Worm (Caenorhabditis elegans): ENCODE results near the gene npp-5.

The npp-5 gene

ce11 chrII:11600711-11601110 is 1.1 kb upstream of the npp-5 start, which contains the start of gene F07A11.4:
Gene F07A11.4, plus strand, starts transcription at chrII:11601011.
- peak; percentile 12 for TF ChIP-seq unc-55 (GFP tag; optimal IDR thresholded peaks at IDR 0.05)
- TF ChIP-seq mab-5 (tag; optimal IDR thresholded peaks at IDR 0.05) = no peak

ce11 chrII:11596157-11596740 is 3.4 kb downstream of the npp-5 start:
- TF ChIP-seq sma-3 (GFP tag; optimal IDR thresholded peaks at IDR 0.05) (peak; percentile 59), dmd-4 (tag; optimal IDR thresholded peaks at IDR 0.05) (no peak), blmp-1 (tag; optimal IDR thresholded peaks at IDR 0.05; ENCODE audit: insufficient read depth) (no peak), lin-11 (tag; optimal IDR thresholded peaks at IDR 0.05) (no peak), ztf-4 (tag; optimal IDR thresholded peaks at IDR 0.05) (no peak), F13H6.1 (tag; optimal IDR thresholded peaks at IDR 0.05) (no peak), sma-9 (GFP tag; optimal IDR thresholded peaks at IDR 0.05) (peak; percentile 77), sma-9 (tag; optimal IDR thresholded peaks at IDR 0.05) (no peak), snpc-4 (tag; optimal IDR thresholded peaks at IDR 0.05) (no peak), lsy-2 (tag; optimal IDR thresholded peaks at IDR 0.05) (peak in 1 of 2 experiments; percentile 8), sem-4 (tag; optimal IDR thresholded peaks at IDR 0.05) (no peak), lin-13 (GFP tag; optimal IDR thresholded peaks at IDR 0.05) (no peak), skn-1 (tag; optimal IDR thresholded peaks at IDR 0.05) (no peak), ZK546.5 (tag; optimal IDR thresholded peaks at IDR 0.05) (no peak), nhr-25 (tag; optimal IDR thresholded peaks at IDR 0.05) (no peak), nhr-237 (tag; optimal IDR thresholded peaks at IDR 0.05) (no peak), elt-1 (tag; optimal IDR thresholded peaks at IDR 0.05) (no peak), Y55F3AM.14 (GFP tag; optimal IDR thresholded peaks at IDR 0.05) (no peak)

ce11 chrII:11595368-11595996 is 4.1 kb downstream of the npp-5 start, which contains the start of gene gfat-1:
Gene gfat-1, minus strand, starts transcription at chrII:11595418.
- TF ChIP-seq C34F6.9 (tag; optimal IDR thresholded peaks at IDR 0.05) (peak; percentile 45), nhr-129 (tag; optimal IDR thresholded peaks at IDR 0.05) (peak; percentile 16), lin-11 (tag; optimal IDR thresholded peaks at IDR 0.05) (no peak), unc-55 (GFP tag; optimal IDR thresholded peaks at IDR 0.05) (peak; percentile 30), mdl-1 (tag; optimal IDR thresholded peaks at IDR 0.05) (peak; percentile 81 to 88)

- no peak for TF ChIP-seq skn-1 (tag; optimal IDR thresholded peaks at IDR 0.05)
- no peak for TF ChIP-seq unc-39 (tag; optimal IDR thresholded peaks at IDR 0.05)
- TF ChIP-seq ztf-1 (GFP tag; conservative IDR thresholded peaks at IDR 0.05) = no peak
- TF ChIP-seq F13H6.1 (tag; optimal IDR thresholded peaks at IDR 0.05) = no peak
- TF ChIP-seq lin-13 (GFP tag; optimal IDR thresholded peaks at IDR 0.05) = no peak
- TF ChIP-seq alr-1 (tag; optimal IDR thresholded peaks at IDR 0.05) = no peak
- no peak for TF ChIP-seq nhr-25 (tag; optimal IDR thresholded peaks at IDR 0.05)
- no peak for TF ChIP-seq ztf-4 (tag; optimal IDR thresholded peaks at IDR 0.05)
Measured at ce11 chrII:11592023-11592422, 7.6 kb downstream of the npp-5 start, which contains the start of gene F07A11.1. Gene F07A11.1, minus strand, starts transcription at chrII:11592123.

- TF ChIP-seq nhr-6 (tag; optimal IDR thresholded peaks at IDR 0.05) (no peak), sma-3 (GFP tag; optimal IDR thresholded peaks at IDR 0.05) (no peak)
Measured at ce11 chrII:11591558-11591957, 8.1 kb downstream of the npp-5 start.

- no peak for TF ChIP-seq F13H6.1 (tag; optimal IDR thresholded peaks at IDR 0.05)
- TF ChIP-seq zag-1 (tag; optimal IDR thresholded peaks at IDR 0.05) = no peak
- no peak for TF ChIP-seq nhr-6 (tag; optimal IDR thresholded peaks at IDR 0.05)
Measured at ce11 chrII:11588304-11588703, 11.3 kb downstream of the npp-5 start.

ce11 chrII:11582698-11583097 is 16.9 kb downstream of the npp-5 start, which contains the start of gene ints-7:
Gene ints-7, plus strand, starts transcription at chrII:11582849.
- TF ChIP-seq nhr-10 (tag; optimal IDR thresholded peaks at IDR 0.05) (no peak), mdl-1 (tag; optimal IDR thresholded peaks at IDR 0.05) (no peak), zag-1 (tag; optimal IDR thresholded peaks at IDR 0.05) (no peak)
